Worm (Caenorhabditis elegans) whole organism, L2 larva: ENCODE measurements around the gene lact-9.

Experiments used
- blmp-1 ChIP-seq: sonication (generic microtip); optimal IDR thresholded peaks from 2 replicates; lab custom pipeline; 2017; ENCODE audit warnings: missing genetic modification characterization, mild to moderate bottlenecking, missing compliant biosample characterization, antibody characterized with exemption, moderate library complexity; ENCODE audit not compliant: insufficient read depth
- nhr-237 ChIP-seq: fragments of 150-350 bp; optimal IDR thresholded peaks from 2 replicates; lab custom pipeline; 2014; ENCODE audit warnings: missing biosample characterization, missing genetic modification characterization

DNA sequence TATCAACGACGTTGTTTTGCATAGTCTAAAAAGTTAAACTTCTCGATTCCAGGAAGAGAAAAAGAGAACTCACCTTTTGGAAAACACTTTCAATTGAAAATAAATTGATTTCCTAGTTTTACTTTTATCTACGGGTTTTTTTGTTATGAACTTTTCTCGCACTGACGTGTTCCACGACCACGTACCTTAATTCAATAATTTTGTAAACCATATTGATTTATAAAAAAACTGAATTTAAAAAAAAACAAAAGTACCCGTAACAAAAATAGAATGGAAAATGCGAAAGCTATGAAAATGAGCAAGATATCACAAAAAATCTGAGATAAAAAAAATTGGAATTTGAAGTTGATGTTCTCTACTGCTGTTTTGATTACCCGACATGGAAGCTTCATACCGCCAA lies 43.2 kb downstream of the lact-9 start, which contains the start of gene C47A4.3:
- TF ChIP-seq nhr-237 (tag; lab: Kevin White, UChicago): no peak
- no peak for TF ChIP-seq blmp-1 (tag; lab: Kevin White, UChicago)
